Fruit fly (Drosophila melanogaster) whole organism, wandering third instar larva: ENCODE results near the gene MTF-1.

Source experiments
- Abd-B ChIP-seq: fragments of >200 bp; optimal IDR thresholded peaks from 2 replicates; lab custom pipeline; 2017; ENCODE audit warnings: missing biosample characterization, missing genetic modification characterization
- CG32264 ChIP-seq: fragments of 200-800 bp; sonication (Bioruptor generic); optimal IDR thresholded peaks from 2 replicates; lab custom pipeline; 2016; ENCODE audit warnings: missing biosample characterization, missing genetic modification characterization
- CG9705 ChIP-seq: fragments of 200-800 bp; sonication (Bioruptor generic); optimal IDR thresholded peaks from 2 replicates; lab custom pipeline; 2018; ENCODE audit warnings: missing biosample characterization, mild to moderate bottlenecking, missing genetic modification characterization
- CrebA ChIP-seq: fragments of 200-800 bp; sonication (Bioruptor generic); optimal IDR thresholded peaks from 2 replicates; lab custom pipeline; 2016; ENCODE audit warnings: missing biosample characterization, mild to moderate bottlenecking, missing genetic modification characterization, borderline replicate concordance
- Dfd ChIP-seq: fragments of >200 bp; optimal IDR thresholded peaks from 2 replicates; lab custom pipeline; 2017; ENCODE audit warnings: missing biosample characterization, missing genetic modification characterization
- Dif ChIP-seq: fragments of 200-275, 200-300 bp; sonication (Bioruptor generic); optimal IDR thresholded peaks from 2 replicates; lab custom pipeline; 2018; ENCODE audit warnings: missing biosample characterization, missing genetic modification characterization; ENCODE audit not compliant: partially characterized antibody
- GATAd ChIP-seq: sonication (Bioruptor generic); optimal IDR thresholded peaks from 2 replicates; lab custom pipeline; 2016; ENCODE audit warnings: missing biosample characterization, missing genetic modification characterization
- HLH106 ChIP-seq: fragments of 200-800 bp; optimal IDR thresholded peaks from 3 replicates; lab custom pipeline; 2019; ENCODE audit warnings: missing biosample characterization, mild to moderate bottlenecking, missing genetic modification characterization, moderate library complexity
- Hnf4 ChIP-seq: fragments of 200-800 bp; sonication (Bioruptor generic); optimal IDR thresholded peaks from 2 replicates; lab custom pipeline; 2016; ENCODE audit warnings: missing biosample characterization, mild to moderate bottlenecking, missing genetic modification characterization
- Hr83 ChIP-seq: fragments of 200-300 bp; sonication (Bioruptor generic); optimal IDR thresholded peaks from 2 replicates; lab custom pipeline; 2016; ENCODE audit warnings: missing biosample characterization, mild to moderate bottlenecking, missing genetic modification characterization, moderate library complexity; ENCODE audit not compliant: poor library complexity, severe bottlenecking
- Jra ChIP-seq: sonication (Bioruptor generic); optimal IDR thresholded peaks from 2 replicates; lab custom pipeline; 2016; ENCODE audit warnings: missing biosample characterization, missing genetic modification characterization
- Mio ChIP-seq: sonication (Bioruptor generic); optimal IDR thresholded peaks from 2 replicates; lab custom pipeline; 2016; ENCODE audit warnings: missing biosample characterization, missing genetic modification characterization
- Myc ChIP-seq: fragments of >200 bp; optimal IDR thresholded peaks from 2 replicates; lab custom pipeline; 2017
- N ChIP-seq: fragments of >200 bp; optimal IDR thresholded peaks from 2 replicates; lab custom pipeline; 2018; ENCODE audit warnings: missing biosample characterization, missing external identifiers, missing genetic modification characterization
- OdsH ChIP-seq: fragments of 200-800 bp; sonication (Bioruptor generic); optimal IDR thresholded peaks from 2 replicates; lab custom pipeline; 2016; ENCODE audit warnings: missing biosample characterization, mild to moderate bottlenecking, missing genetic modification characterization
- Rel ChIP-seq, 2 experiments: fragments of 200-800 bp; sonication (Bioruptor generic) in 1 of 2; optimal IDR thresholded peaks; 2 replicates in 1 of 2; 3 replicates in 1 of 2; lab custom pipeline; 2016 to 2019; ENCODE audit warnings: mild to moderate bottlenecking in 2 of 2, missing biosample characterization in 2 of 2, missing genetic modification characterization in 2 of 2, moderate library complexity in 1 of 2
- Sp1 ChIP-seq: fragments of 200-800 bp; sonication (Bioruptor generic); optimal IDR thresholded peaks from 3 replicates; lab custom pipeline; 2019; ENCODE audit warnings: missing biosample characterization, mild to moderate bottlenecking, missing genetic modification characterization, moderate library complexity
- Vsx2 ChIP-seq: fragments of 200-300, 225-300 bp; sonication (Bioruptor generic); optimal IDR thresholded peaks from 2 replicates; lab custom pipeline; 2018; ENCODE audit warnings: missing biosample characterization, missing genetic modification characterization; ENCODE audit not compliant: partially characterized antibody
- br ChIP-seq: fragments of 200-800 bp; sonication (Bioruptor generic); optimal IDR thresholded peaks from 2 replicates; lab custom pipeline; 2016; ENCODE audit warnings: missing biosample characterization, missing genetic modification characterization
- brk ChIP-seq: fragments of 200-800 bp; sonication (Bioruptor generic); optimal IDR thresholded peaks from 2 replicates; lab custom pipeline; 2016; ENCODE audit warnings: missing biosample characterization, mild to moderate bottlenecking, missing genetic modification characterization
- dl ChIP-seq, 2 experiments: fragments of 175-275, 200-275 bp in 1 of 2; fragments of 200-275 bp in 1 of 2; sonication (Bioruptor generic); optimal IDR thresholded peaks; lab custom pipeline; 2018; ENCODE audit warnings: mild to moderate bottlenecking in 2 of 2, missing biosample characterization in 2 of 2, missing genetic modification characterization in 2 of 2, moderate library complexity in 2 of 2; ENCODE audit not compliant: partially characterized antibody in 2 of 2, insufficient read depth in 1 of 2
- dmrt93B ChIP-seq: fragments of 200-800 bp; sonication (Bioruptor generic); optimal IDR thresholded peaks from 2 replicates; lab custom pipeline; 2018; ENCODE audit warnings: missing biosample characterization, mild to moderate bottlenecking, missing genetic modification characterization
- dsf ChIP-seq: sonication (Bioruptor generic); optimal IDR thresholded peaks from 2 replicates; lab custom pipeline; 2016; ENCODE audit warnings: missing biosample characterization, missing genetic modification characterization, borderline replicate concordance
- ey ChIP-seq: fragments of 200-800 bp; sonication (Bioruptor generic); optimal IDR thresholded peaks from 2 replicates; lab custom pipeline; 2016; ENCODE audit warnings: missing biosample characterization, missing genetic modification characterization
- foxo ChIP-seq, 2 experiments: fragments of 200-800 bp; sonication (Bioruptor generic); optimal IDR thresholded peaks; 2 replicates in 1 of 2; 3 replicates in 1 of 2; lab custom pipeline; 2016 to 2017; ENCODE audit warnings: missing biosample characterization in 2 of 2, missing genetic modification characterization in 2 of 2
- fru ChIP-seq: fragments of 200-800 bp; sonication (Bioruptor generic); optimal IDR thresholded peaks from 3 replicates; lab custom pipeline; 2016; ENCODE audit warnings: missing biosample characterization, mild to moderate bottlenecking, missing genetic modification characterization
- h ChIP-seq: fragments of 200-800 bp; sonication (Bioruptor generic); optimal IDR thresholded peaks from 3 replicates; lab custom pipeline; 2016; ENCODE audit warnings: missing biosample characterization, mild to moderate bottlenecking, missing genetic modification characterization
- jim ChIP-seq: fragments of 175-275, 200-325 bp; sonication (Bioruptor generic); optimal IDR thresholded peaks from 2 replicates; lab custom pipeline; 2016; ENCODE audit warnings: missing biosample characterization, mild to moderate bottlenecking, missing genetic modification characterization
- lola ChIP-seq: fragments of >200 bp; optimal IDR thresholded peaks from 2 replicates; lab custom pipeline; 2017; ENCODE audit warnings: missing biosample characterization, missing genetic modification characterization
- pan ChIP-seq: fragments of >200 bp; optimal IDR thresholded peaks from 2 replicates; lab custom pipeline; 2017
- psq ChIP-seq: fragments of 200-800 bp; sonication (Bioruptor generic); optimal IDR thresholded peaks from 3 replicates; lab custom pipeline; 2017; ENCODE audit warnings: missing biosample characterization, mild to moderate bottlenecking, missing genetic modification characterization, moderate library complexity
- rgr ChIP-seq: fragments of 200-800 bp; sonication (Bioruptor generic); optimal IDR thresholded peaks from 3 replicates; lab custom pipeline; 2016; ENCODE audit warnings: missing biosample characterization, mild to moderate bottlenecking, missing genetic modification characterization
- sage ChIP-seq: fragments of 200-800 bp; sonication (Bioruptor generic); optimal IDR thresholded peaks from 2 replicates; lab custom pipeline; 2016; ENCODE audit warnings: missing biosample characterization, mild to moderate bottlenecking, missing genetic modification characterization
- sv ChIP-seq: fragments of 200-800 bp; sonication (Bioruptor generic); optimal IDR thresholded peaks from 3 replicates; lab custom pipeline; 2016; ENCODE audit warnings: missing biosample characterization, missing genetic modification characterization
- tai ChIP-seq: sonication (Bioruptor generic); optimal IDR thresholded peaks from 2 replicates; lab custom pipeline; 2016; ENCODE audit warnings: missing biosample characterization, missing genetic modification characterization
- usp ChIP-seq: fragments of >200 bp; optimal IDR thresholded peaks from 2 replicates; lab custom pipeline; 2017; ENCODE audit warnings: missing biosample characterization, missing genetic modification characterization
- woc ChIP-seq: sonication (Bioruptor generic); optimal IDR thresholded peaks from 2 replicates; lab custom pipeline; 2016; ENCODE audit warnings: missing biosample characterization, mild to moderate bottlenecking, missing genetic modification characterization

Gene MTF-1

dm6 chr3L:9420819-9421130, 9.3 kb upstream of the MTF-1 start:
- TF ChIP-seq h (GFP tag; lab: Kevin White, UChicago) (no peak), usp (no peak), Hr83 (GFP tag; lab: Kevin White, UChicago) (no peak), brk (no peak), fru (GFP tag; lab: Kevin White, UChicago) (no peak), woc (no peak), GATAd (GFP tag; lab: Kevin White, UChicago) (no peak), sv (GFP tag; lab: Kevin White, UChicago) (no peak), dmrt93B (no peak), Mio (GFP tag; lab: Kevin White, UChicago) (no peak), Dfd (GFP tag; lab: Kevin White, UChicago) (no peak), Jra (GFP tag; lab: Kevin White, UChicago) (no peak)

- TF ChIP-seq psq (no peak), ey (no peak), Rel (GFP tag; optimal IDR thresholded peaks at IDR 0.05; lab: Kevin White, UChicago) (no peak), Rel (tag; optimal IDR thresholded peaks at IDR 0.05; lab: Kevin White, UChicago) (no peak), jim (GFP tag; lab: Kevin White, UChicago) (no peak), tai (GFP tag; lab: Kevin White, UChicago) (no peak), pan (no peak), Dif (GFP tag; lab: Kevin White, UChicago) (no peak), rgr (GFP tag; lab: Kevin White, UChicago) (no peak), Mio (GFP tag; lab: Kevin White, UChicago) (no peak), Dfd (GFP tag; lab: Kevin White, UChicago) (no peak), woc (no peak), dsf (GFP tag; lab: Kevin White, UChicago) (no peak), Hnf4 (GFP tag; lab: Kevin White, UChicago) (no peak), Vsx2 (GFP tag; lab: Kevin White, UChicago) (no peak), N (no peak), HLH106 (tag; lab: Kevin White, UChicago) (no peak), CG9705 (GFP tag; lab: Kevin White, UChicago) (no peak), Abd-B (GFP tag; lab: Kevin White, UChicago) (no peak), CrebA (GFP tag; lab: Kevin White, UChicago) (no peak), GATAd (GFP tag; lab: Kevin White, UChicago) (no peak)
- TF ChIP-seq, all 38 proteins: peak for 0
These were observed 8.5 kb upstream of the MTF-1 start for dm6 chr3L:9421621-9422020.

dm6 chr3L:9422135-9422534, 8.0 kb upstream of the MTF-1 start:
- TF ChIP-seq Rel (GFP tag; optimal IDR thresholded peaks at IDR 0.05; lab: Kevin White, UChicago) (no peak), Rel (tag; optimal IDR thresholded peaks at IDR 0.05; lab: Kevin White, UChicago) (peak; percentile 90), dl (GFP tag; optimal IDR thresholded peaks at IDR 0.05; lab: Kevin White, UChicago; ENCODE audit: insufficient read depth in 1 of 2, partially characterized antibody in 2 of 2) (no peak), Sp1 (no peak)

- no peak for TF ChIP-seq pan
- TF ChIP-seq Rel (GFP tag; optimal IDR thresholded peaks at IDR 0.05; lab: Kevin White, UChicago): peak; percentile 96
- peak; percentile 82 for TF ChIP-seq Rel (tag; optimal IDR thresholded peaks at IDR 0.05; lab: Kevin White, UChicago)
- peak; percentile 98 for TF ChIP-seq CG32264
- peak; percentile 98 for TF ChIP-seq sv (GFP tag; lab: Kevin White, UChicago)
- TF ChIP-seq Myc: no peak
- TF ChIP-seq Jra (GFP tag; lab: Kevin White, UChicago): peak; percentile 97
- TF ChIP-seq tai (GFP tag; lab: Kevin White, UChicago): peak; percentile 92
- TF ChIP-seq lola (GFP tag; lab: Kevin White, UChicago): no peak
- TF ChIP-seq OdsH: peak; percentile 98
- TF ChIP-seq rgr (GFP tag; lab: Kevin White, UChicago): peak; percentile 99
- peak; percentile 94 to 99 for TF ChIP-seq foxo (GFP tag; optimal IDR thresholded peaks at IDR 0.05; lab: Kevin White, UChicago)
- TF ChIP-seq Hr83 (GFP tag; lab: Kevin White, UChicago): no peak
- TF ChIP-seq Dif (GFP tag; lab: Kevin White, UChicago): no peak
- TF ChIP-seq h (GFP tag; lab: Kevin White, UChicago): peak; percentile 99
- TF ChIP-seq Hnf4 (GFP tag; lab: Kevin White, UChicago): peak; percentile 96
- no peak for TF ChIP-seq N
- peak; percentile 76 for TF ChIP-seq Mio (GFP tag; lab: Kevin White, UChicago)
- no peak for TF ChIP-seq Vsx2 (GFP tag; lab: Kevin White, UChicago)
- peak; percentile 98 for TF ChIP-seq ey
- TF ChIP-seq psq: peak; percentile 97
- no peak for TF ChIP-seq usp
- TF ChIP-seq HLH106 (tag; lab: Kevin White, UChicago): peak; percentile 98
- peak; percentile 94 for TF ChIP-seq Dfd (GFP tag; lab: Kevin White, UChicago)
- no peak for TF ChIP-seq dl (GFP tag; optimal IDR thresholded peaks at IDR 0.05; lab: Kevin White, UChicago; ENCODE audit: insufficient read depth in 1 of 2, partially characterized antibody in 2 of 2)
- peak; percentile 95 for TF ChIP-seq dmrt93B
- TF ChIP-seq brk: peak; percentile 95
- peak; percentile 95 for TF ChIP-seq CG9705 (GFP tag; lab: Kevin White, UChicago)
- TF ChIP-seq fru (GFP tag; lab: Kevin White, UChicago): peak; percentile 99
- TF ChIP-seq sage: peak; percentile 97
- no peak for TF ChIP-seq Abd-B (GFP tag; lab: Kevin White, UChicago)
- TF ChIP-seq CrebA (GFP tag; lab: Kevin White, UChicago): no peak
- TF ChIP-seq GATAd (GFP tag; lab: Kevin White, UChicago): peak; percentile 90
- TF ChIP-seq woc: peak; percentile 95
- peak; percentile 99 for TF ChIP-seq br (GFP tag; lab: Kevin White, UChicago)
These were observed 7.3 kb upstream of the MTF-1 start, which contains the start of gene aay for dm6 chr3L:9422636-9423419. Gene aay (plus strand): TSS chr3L:9423253.
